Fruit fly (Drosophila melanogaster) whole organism, embryonic: ENCODE data around the gene da.

ENCODE experiments used
- Ada2b ChIP-seq: fragments of 200-800 bp; sonication (Bioruptor generic); IDR thresholded peaks from 2 replicates; pipeline ENCODE4 v1.3.6; 2022; ENCODE audit warnings: missing biosample characterization, missing genetic modification characterization
- Adf1 ChIP-seq: fragments of 200-800 bp; sonication (Bioruptor generic); IDR thresholded peaks from 2 replicates; pipeline ENCODE4 v1.3.6; 2022; ENCODE audit warnings: missing biosample characterization, missing genetic modification characterization
- Bgb ChIP-seq: fragments of 200-800 bp; sonication (Bioruptor generic); IDR thresholded peaks from 2 replicates; pipeline ENCODE4 v1.3.6; 2022; ENCODE audit warnings: missing biosample characterization, missing genetic modification characterization; ENCODE audit not compliant: partially characterized antibody
- CG10543 ChIP-seq: fragments of 200-800 bp; sonication (Bioruptor generic); optimal IDR thresholded peaks from 3 replicates; lab custom pipeline; 2017; ENCODE audit warnings: missing biosample characterization, mild to moderate bottlenecking, missing genetic modification characterization, moderate library complexity
- CG11504 ChIP-seq: fragments of 200-800 bp; sonication (Bioruptor generic); optimal IDR thresholded peaks from 3 replicates; lab custom pipeline; 2019; ENCODE audit warnings: missing biosample characterization, mild to moderate bottlenecking, missing genetic modification characterization, moderate library complexity
- CG12299 ChIP-seq: fragments of 200-800 bp; sonication (Bioruptor generic); optimal IDR thresholded peaks from 2 replicates; lab custom pipeline; 2018; ENCODE audit warnings: missing biosample characterization, mild to moderate bottlenecking, missing genetic modification characterization
- CG14014 ChIP-seq: fragments of 200-800 bp; sonication (Bioruptor generic); IDR thresholded peaks from 2 replicates; pipeline ENCODE4 v1.3.6; 2022; ENCODE audit warnings: missing biosample characterization, missing genetic modification characterization
- CG14710 ChIP-seq: fragments of 200-800 bp; sonication (Bioruptor generic); optimal IDR thresholded peaks from 3 replicates; lab custom pipeline; 2019; ENCODE audit warnings: missing biosample characterization, mild to moderate bottlenecking, missing genetic modification characterization, moderate library complexity
- CG17829 ChIP-seq: fragments of 200-800 bp; optimal IDR thresholded peaks from 2 replicates; lab custom pipeline; 2019; ENCODE audit warnings: missing biosample characterization, mild to moderate bottlenecking, missing genetic modification characterization, moderate library complexity
- CG18262 ChIP-seq: fragments of 200-800 bp; optimal IDR thresholded peaks from 3 replicates; lab custom pipeline; 2019; ENCODE audit warnings: missing biosample characterization, mild to moderate bottlenecking, missing genetic modification characterization, moderate library complexity
- CG18764 ChIP-seq: fragments of 200-800 bp; sonication (Bioruptor generic); optimal IDR thresholded peaks from 3 replicates; lab custom pipeline; 2016; ENCODE audit warnings: missing biosample characterization, missing genetic modification characterization
- CG2116 ChIP-seq: fragments of 200-800 bp; sonication (Bioruptor generic); optimal IDR thresholded peaks from 3 replicates; lab custom pipeline; 2018; ENCODE audit warnings: missing biosample characterization, mild to moderate bottlenecking, missing genetic modification characterization
- CG31224 ChIP-seq: fragments of 200-800 bp; sonication (Bioruptor generic); IDR thresholded peaks from 2 replicates; pipeline ENCODE4 v1.3.6; 2022; ENCODE audit warnings: missing biosample characterization, missing genetic modification characterization
- CG33557 ChIP-seq: fragments of 200-800 bp; sonication (Bioruptor generic); optimal IDR thresholded peaks from 2 replicates; lab custom pipeline; 2019; ENCODE audit warnings: missing biosample characterization, mild to moderate bottlenecking, missing genetic modification characterization, moderate library complexity
- CG4617 ChIP-seq: fragments of 200-800 bp; sonication (Bioruptor generic); optimal IDR thresholded peaks from 3 replicates; lab custom pipeline; 2016; ENCODE audit warnings: missing biosample characterization, missing genetic modification characterization, borderline replicate concordance
- CG5245 ChIP-seq: fragments of 200-800 bp; sonication (Bioruptor generic); optimal IDR thresholded peaks from 3 replicates; lab custom pipeline; 2016; ENCODE audit warnings: missing biosample characterization, missing genetic modification characterization
- CG6654 ChIP-seq: fragments of 200-800 bp; sonication (Bioruptor generic); optimal IDR thresholded peaks from 2 replicates; lab custom pipeline; 2017; ENCODE audit warnings: missing biosample characterization, mild to moderate bottlenecking, missing genetic modification characterization
- CG7357 ChIP-seq: fragments of 200-800 bp; sonication (Bioruptor generic); IDR thresholded peaks from 3 replicates; pipeline ENCODE4 v1.3.6; 2022; ENCODE audit warnings: missing biosample characterization, missing genetic modification characterization
- CG8388 ChIP-seq: fragments of 200-800 bp; sonication (Bioruptor generic); optimal IDR thresholded peaks from 2 replicates; lab custom pipeline; 2019; ENCODE audit warnings: missing biosample characterization, mild to moderate bottlenecking, missing genetic modification characterization, moderate library complexity
- CG9609 ChIP-seq: fragments of 200-800 bp; sonication (Bioruptor generic); optimal IDR thresholded peaks from 3 replicates; lab custom pipeline; 2016; ENCODE audit warnings: missing biosample characterization, missing genetic modification characterization
- CG9817 ChIP-seq: fragments of 200-800 bp; sonication (Bioruptor generic); optimal IDR thresholded peaks from 2 replicates; lab custom pipeline; 2018; ENCODE audit warnings: missing biosample characterization, mild to moderate bottlenecking, missing genetic modification characterization, moderate library complexity
- CG9876 ChIP-seq: fragments of 200-800 bp; sonication (Bioruptor generic); optimal IDR thresholded peaks from 2 replicates; lab custom pipeline; 2016; ENCODE audit warnings: missing biosample characterization, missing genetic modification characterization
- D19A ChIP-seq: fragments of 200-800 bp; optimal IDR thresholded peaks from 3 replicates; lab custom pipeline; 2019; ENCODE audit warnings: missing biosample characterization, mild to moderate bottlenecking, missing genetic modification characterization, moderate library complexity
- Dbx ChIP-seq: fragments of 200-800 bp; sonication (Bioruptor generic); IDR thresholded peaks from 3 replicates; pipeline ENCODE4 v1.3.6; 2022; ENCODE audit warnings: missing biosample characterization, missing genetic modification characterization
- Doc3 ChIP-seq: fragments of 200-800 bp; sonication (Bioruptor generic); IDR thresholded peaks from 3 replicates; pipeline ENCODE4 v1.3.6; 2022; ENCODE audit warnings: missing biosample characterization, missing genetic modification characterization; ENCODE audit not compliant: partially characterized antibody
- Ets65A ChIP-seq: fragments of 200-800 bp; sonication (Bioruptor generic); peaks from one replicate; lab custom pipeline; 2016; ENCODE audit warnings: missing biosample characterization, missing genetic modification characterization
- H15 ChIP-seq: fragments of 200-800 bp; sonication (Bioruptor generic); IDR thresholded peaks from 3 replicates; pipeline ENCODE4 v1.3.6; 2022; ENCODE audit warnings: missing biosample characterization, missing genetic modification characterization
- H2.0 ChIP-seq: fragments of 200-800 bp; sonication (Bioruptor generic); IDR thresholded peaks from 2 replicates; pipeline ENCODE4 v1.3.6; 2022; ENCODE audit warnings: missing biosample characterization, missing genetic modification characterization
- Lpt ChIP-seq: fragments of >200 bp; optimal IDR thresholded peaks from 2 replicates; lab custom pipeline; 2018; ENCODE audit warnings: missing biosample characterization, missing genetic modification characterization
- NC2β ChIP-seq: fragments of 200-800 bp; sonication (Bioruptor generic); optimal IDR thresholded peaks from 2 replicates; lab custom pipeline; 2016; ENCODE audit warnings: missing biosample characterization, missing genetic modification characterization
- Optix ChIP-seq: fragments of 200-800 bp; sonication (Bioruptor generic); IDR thresholded peaks from 3 replicates; pipeline ENCODE4 v1.3.6; 2022; ENCODE audit warnings: missing biosample characterization, missing genetic modification characterization
- Ptx1 ChIP-seq: fragments of 200-800 bp; sonication (Bioruptor generic); IDR thresholded peaks from 2 replicates; pipeline ENCODE4 v1.3.6; 2022; ENCODE audit warnings: missing biosample characterization, missing genetic modification characterization
- Sox102F ChIP-seq: fragments of 200-800 bp; sonication (Bioruptor generic); optimal IDR thresholded peaks from 2 replicates; lab custom pipeline; 2018; ENCODE audit warnings: missing biosample characterization, mild to moderate bottlenecking, missing genetic modification characterization, moderate library complexity
- Spps ChIP-seq: fragments of 200-800 bp; sonication (Bioruptor generic); optimal IDR thresholded peaks from 2 replicates; lab custom pipeline; 2018; ENCODE audit warnings: missing biosample characterization, mild to moderate bottlenecking, missing genetic modification characterization
- bigmax ChIP-seq: fragments of 200-800 bp; sonication (Bioruptor generic); optimal IDR thresholded peaks from 2 replicates; lab custom pipeline; 2018; ENCODE audit warnings: missing biosample characterization, mild to moderate bottlenecking, missing genetic modification characterization
- cas ChIP-seq: fragments of 200-800 bp; sonication (Bioruptor generic); IDR thresholded peaks from 2 replicates; pipeline ENCODE4 v1.3.6; 2022; ENCODE audit warnings: missing biosample characterization, missing genetic modification characterization
- chif ChIP-seq, 2 experiments: fragments of 200-800 bp; sonication (Bioruptor generic); optimal IDR thresholded peaks; 3 replicates each; lab custom pipeline; 2016; ENCODE audit warnings: missing biosample characterization in 2 of 2, missing genetic modification characterization in 2 of 2
- croc ChIP-seq: fragments of 200-800 bp; sonication (Bioruptor generic); conservative IDR thresholded peaks from 3 replicates; pipeline ENCODE4 v1.3.6; 2022; ENCODE audit warnings: missing biosample characterization, missing genetic modification characterization
- eve ChIP-seq, 2 experiments: fragments of >200 bp; optimal IDR thresholded peaks; 2 replicates each; lab custom pipeline; 2017; ENCODE audit warnings: missing biosample characterization in 2 of 2, missing genetic modification characterization in 2 of 2
- fru ChIP-seq: fragments of >200 bp; optimal IDR thresholded peaks from 2 replicates; lab custom pipeline; 2017
- gcm2 ChIP-seq: fragments of 200-800 bp; sonication (Bioruptor generic); optimal IDR thresholded peaks from 2 replicates; lab custom pipeline; 2016; ENCODE audit warnings: missing biosample characterization, missing genetic modification characterization
- grn ChIP-seq: fragments of 200-800 bp; sonication (Bioruptor generic); optimal IDR thresholded peaks from 3 replicates; lab custom pipeline; 2017; ENCODE audit warnings: missing biosample characterization, missing genetic modification characterization
- gt ChIP-seq: fragments of 200-800 bp; sonication (Bioruptor generic); IDR thresholded peaks from 2 replicates; pipeline ENCODE4 v1.3.6; 2022; ENCODE audit warnings: missing biosample characterization, missing genetic modification characterization
- kni ChIP-seq: fragments of 200-800 bp; sonication (Bioruptor generic); optimal IDR thresholded peaks from 3 replicates; lab custom pipeline; 2017; ENCODE audit warnings: mild to moderate bottlenecking, missing biosample characterization, missing genetic modification reagents, missing genetic modification characterization
- lilli ChIP-seq: fragments of 200-800 bp; sonication (Bioruptor generic); optimal IDR thresholded peaks from 3 replicates; lab custom pipeline; 2016; ENCODE audit warnings: missing biosample characterization, missing genetic modification characterization
- nau ChIP-seq: fragments of 200-800 bp; sonication (Bioruptor generic); optimal IDR thresholded peaks from 3 replicates; lab custom pipeline; 2017; ENCODE audit warnings: missing biosample characterization, mild to moderate bottlenecking, missing genetic modification characterization, missing genetic modification reagents
- shn ChIP-seq: fragments of 200-800 bp; sonication (Bioruptor generic); optimal IDR thresholded peaks from 3 replicates; lab custom pipeline; 2016; ENCODE audit warnings: missing biosample characterization, missing genetic modification characterization
- stwl ChIP-seq: fragments of 200-800 bp; sonication (Bioruptor generic); optimal IDR thresholded peaks from 3 replicates; lab custom pipeline; 2018; ENCODE audit warnings: missing biosample characterization, mild to moderate bottlenecking, missing genetic modification characterization, moderate library complexity
- tna ChIP-seq: fragments of 200-800 bp; sonication (Bioruptor generic); IDR thresholded peaks from 2 replicates; pipeline ENCODE4 v1.3.6; 2022; ENCODE audit warnings: missing biosample characterization, missing genetic modification characterization; ENCODE audit not compliant: partially characterized antibody
- zfh1 ChIP-seq: fragments of 200-800 bp; sonication (Bioruptor generic); IDR thresholded peaks from 3 replicates; pipeline ENCODE4 v1.3.6; 2022; ENCODE audit warnings: missing biosample characterization, missing genetic modification characterization
- zfh2 ChIP-seq: fragments of 200-800 bp; sonication (Bioruptor generic); optimal IDR thresholded peaks from 2 replicates; lab custom pipeline; 2016; ENCODE audit warnings: missing biosample characterization, missing genetic modification characterization

da gene

DNA sequence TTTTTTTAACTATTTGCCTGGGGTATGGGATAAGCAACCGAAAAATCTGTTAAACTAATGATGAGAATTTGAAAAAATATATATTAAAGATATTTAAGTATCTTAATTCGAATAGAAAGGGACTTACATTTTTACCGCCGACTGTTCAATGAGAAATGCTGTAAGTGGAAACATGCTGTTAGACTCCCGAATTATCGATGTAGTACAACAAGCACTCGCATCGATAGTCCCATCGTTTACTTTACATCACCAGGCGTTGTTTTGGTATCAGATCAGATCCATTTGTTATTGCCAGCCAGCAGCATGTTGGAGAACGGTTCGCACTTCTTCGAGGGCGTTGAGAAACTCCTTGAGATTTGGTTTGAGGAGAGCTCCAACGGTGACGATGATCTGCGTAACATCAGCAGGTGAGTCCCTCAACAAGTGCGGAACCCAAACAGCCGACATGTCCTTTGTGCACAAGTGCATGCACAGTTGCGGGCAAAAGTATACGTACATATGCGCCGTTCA, 48.6 kb upstream of the da start, which contains the start of gene SamDC:
Gene SamDC (plus strand): TSS at position 246 of the 510 bp plus-strand sequence.
- TF ChIP-seq CG8388 (GFP tag; lab: Kevin White, UChicago) = peak; percentile 99
- no peak for TF ChIP-seq NC2β (GFP tag; lab: Kevin White, UChicago)
- no peak for TF ChIP-seq gcm2 (GFP tag; lab: Kevin White, UChicago)
- peak; percentile 52 for TF ChIP-seq lilli (GFP tag; lab: Kevin White, UChicago)
- TF ChIP-seq H15 (GFP tag; lab: Robert Waterston, UW) = no peak
- no peak for TF ChIP-seq CG9609
- TF ChIP-seq CG2116 = peak; percentile 60
- TF ChIP-seq Sox102F (GFP tag; lab: Kevin White, UChicago) = peak; percentile 54
- peak; percentile 73 for TF ChIP-seq CG11504 (tag; lab: Kevin White, UChicago)
- TF ChIP-seq croc (GFP tag; lab: Robert Waterston, UW) = no peak
- peak; percentile 68 for TF ChIP-seq Doc3 (GFP tag; lab: Robert Waterston, UW)
- TF ChIP-seq gt = no peak
- peak in 1 of 2 experiments; percentile 7 for TF ChIP-seq eve (GFP tag; optimal IDR thresholded peaks at IDR 0.05; lab: Kevin White, UChicago)
- peak; percentile 63 for TF ChIP-seq Ada2b
- no peak for TF ChIP-seq CG33557 (GFP tag; lab: Kevin White, UChicago)
- peak; percentile 42 for TF ChIP-seq CG4617 (GFP tag; lab: Kevin White, UChicago)
- TF ChIP-seq zfh1 (GFP tag; lab: Robert Waterston, UW) = peak; percentile 37; the same call in 1 of the 3 replicates
- no peak for TF ChIP-seq fru
- peak; percentile 14 for TF ChIP-seq Ets65A (GFP tag; lab: Kevin White, UChicago)
- TF ChIP-seq zfh2 (GFP tag; lab: Kevin White, UChicago) = peak; percentile 27
- TF ChIP-seq CG31224 (GFP tag; lab: Robert Waterston, UW) = no peak
- peak; percentile 37 for TF ChIP-seq CG17829 (tag; lab: Kevin White, UChicago)
- TF ChIP-seq CG5245 (GFP tag; lab: Kevin White, UChicago) = peak; percentile 14
- TF ChIP-seq Bgb (GFP tag; lab: Robert Waterston, UW) = peak; percentile 93
- 0 out of 2 replicates have a peak, but pooled peaks have one; percentile 13 for TF ChIP-seq cas
- TF ChIP-seq Adf1 (GFP tag; lab: Robert Waterston, UW) = peak; percentile 27; the same call in 1 of the 2 replicates
- TF ChIP-seq CG18764 (GFP tag; lab: Kevin White, UChicago) = peak; percentile 5
- TF ChIP-seq Optix = no peak
- TF ChIP-seq Ptx1 (GFP tag; lab: Robert Waterston, UW) = peak; percentile 44
- peak; percentile 73; the same call in 2 of the 3 replicates for TF ChIP-seq Dbx (GFP tag; lab: Robert Waterston, UW)
- no peak for TF ChIP-seq CG14014 (GFP tag; lab: Robert Waterston, UW)
- peak; percentile 99 for TF ChIP-seq grn (GFP tag; lab: Kevin White, UChicago)
- TF ChIP-seq CG12299 (tag; lab: Kevin White, UChicago) = no peak
- TF ChIP-seq stwl (tag; lab: Kevin White, UChicago) = peak; percentile 78
- peak; percentile 47 for TF ChIP-seq CG14710
- peak; percentile 55 for TF ChIP-seq D19A (tag; lab: Kevin White, UChicago)
- no peak for TF ChIP-seq Spps (tag; lab: Kevin White, UChicago)
- TF ChIP-seq tna (GFP tag; lab: Robert Waterston, UW) = peak; percentile 77
- TF ChIP-seq CG7357 = peak; percentile 96
- no peak for TF ChIP-seq CG10543
- peak; percentile 29 for TF ChIP-seq CG9817 (tag; lab: Kevin White, UChicago)
- TF ChIP-seq CG6654 = no peak
- no peak for TF ChIP-seq CG9876 (GFP tag; lab: Kevin White, UChicago)
- TF ChIP-seq CG18262 (tag; lab: Kevin White, UChicago) = no peak
- no peak for TF ChIP-seq nau (GFP tag; lab: Kevin White, UChicago)
- TF ChIP-seq shn (GFP tag; lab: Kevin White, UChicago) = no peak
- peak; percentile 46 for TF ChIP-seq bigmax (GFP tag; lab: Kevin White, UChicago)
- no peak for TF ChIP-seq kni (GFP tag; lab: Kevin White, UChicago)
- TF ChIP-seq chif (GFP tag; optimal IDR thresholded peaks at IDR 0.05; lab: Kevin White, UChicago) = peak in 1 of 2 experiments; percentile 24
- TF ChIP-seq Lpt = no peak
- TF ChIP-seq H2.0 (GFP tag; lab: Robert Waterston, UW) = no peak
